Worm (Caenorhabditis elegans) whole organism, late embryonic: ENCODE results near the gene pqn-94.
A peak's percentile ranks its signal among the peaks of the same experiment; 100 is the strongest.

Experiments
- C38D4.7 ChIP-seq: fragments of 200-800 bp; sonication (Bioruptor generic); optimal IDR thresholded peaks from 2 replicates; lab custom pipeline; 2018; ENCODE audit warnings: mild to moderate bottlenecking, missing genetic modification characterization, moderate library complexity, missing compliant biosample characterization
- F13H6.1 ChIP-seq: sonication (generic microtip); optimal IDR thresholded peaks from 2 replicates; lab custom pipeline; 2016; ENCODE audit warnings: missing genetic modification characterization, missing compliant biosample characterization
- K02D7.2 ChIP-seq: sonication (generic microtip); optimal IDR thresholded peaks from 2 replicates; lab custom pipeline; 2017; ENCODE audit warnings: mild to moderate bottlenecking, missing genetic modification characterization, missing compliant biosample characterization
- K09A11.1 ChIP-seq: sonication (generic microtip); optimal IDR thresholded peaks from 2 replicates; lab custom pipeline; 2017; ENCODE audit warnings: antibody characterized with exemption, mild to moderate bottlenecking, missing genetic modification characterization, missing compliant biosample characterization; ENCODE audit not compliant: insufficient read depth
- T23F11.4 ChIP-seq: fragments of 200-800 bp; sonication (Bioruptor generic); optimal IDR thresholded peaks from 2 replicates; lab custom pipeline; 2018; ENCODE audit warnings: mild to moderate bottlenecking, missing genetic modification characterization, missing compliant biosample characterization
- ahr-1 ChIP-seq: sonication (generic microtip); optimal IDR thresholded peaks from 2 replicates; lab custom pipeline; 2016; ENCODE audit warnings: missing genetic modification characterization, missing compliant biosample characterization
- ama-1 ChIP-seq: fragments of 150-350 bp; optimal IDR thresholded peaks from 2 replicates; lab custom pipeline; 2014
- ceh-14 ChIP-seq: sonication (generic microtip); optimal IDR thresholded peaks from 2 replicates; lab custom pipeline; 2016; ENCODE audit warnings: missing genotype, missing genetic modification characterization, missing compliant biosample characterization
- ceh-18 ChIP-seq: sonication (generic microtip); optimal IDR thresholded peaks from 2 replicates; lab custom pipeline; 2016; ENCODE audit warnings: missing genetic modification characterization, missing compliant biosample characterization
- ceh-22 ChIP-seq: sonication (generic microtip); optimal IDR thresholded peaks from 2 replicates; lab custom pipeline; 2017; ENCODE audit warnings: missing biosample characterization, missing genetic modification characterization
- ceh-24 ChIP-seq: sonication (generic microtip); optimal IDR thresholded peaks from 2 replicates; lab custom pipeline; 2016; ENCODE audit warnings: mild to moderate bottlenecking, missing genetic modification characterization, missing compliant biosample characterization
- ceh-9 ChIP-seq: sonication (generic microtip); optimal IDR thresholded peaks from 2 replicates; lab custom pipeline; 2016; ENCODE audit warnings: mild to moderate bottlenecking, missing genetic modification characterization, inconsistent platforms, missing compliant biosample characterization
- dmd-4 ChIP-seq: sonication (generic microtip); optimal IDR thresholded peaks from 2 replicates; lab custom pipeline; 2016; ENCODE audit warnings: borderline replicate concordance, missing genetic modification characterization, missing compliant biosample characterization
- dve-1 ChIP-seq: sonication (generic microtip); optimal IDR thresholded peaks from 2 replicates; lab custom pipeline; 2017; ENCODE audit warnings: antibody characterized with exemption, mild to moderate bottlenecking, missing genetic modification characterization, missing compliant biosample characterization
- elt-2 ChIP-seq: sonication (generic microtip); optimal IDR thresholded peaks from 2 replicates; lab custom pipeline; 2016; ENCODE audit warnings: missing genetic modification reagents, missing genetic modification characterization, missing compliant biosample characterization
- ets-4 ChIP-seq: sonication (generic microtip); optimal IDR thresholded peaks from 2 replicates; lab custom pipeline; 2016; ENCODE audit warnings: missing genetic modification characterization, missing compliant biosample characterization
- eyg-1 ChIP-seq: sonication (generic microtip); optimal IDR thresholded peaks from 2 replicates; lab custom pipeline; 2016; ENCODE audit warnings: missing genotype, missing genetic modification characterization, missing compliant biosample characterization
- fkh-6 ChIP-seq: sonication (generic microtip); optimal IDR thresholded peaks from 2 replicates; lab custom pipeline; 2016; ENCODE audit warnings: missing genetic modification characterization, missing compliant biosample characterization
- hlh-15 ChIP-seq: sonication (generic microtip); optimal IDR thresholded peaks from 2 replicates; lab custom pipeline; 2016; ENCODE audit warnings: missing genetic modification characterization, missing compliant biosample characterization
- mec-3 ChIP-seq: sonication (generic microtip); optimal IDR thresholded peaks from 2 replicates; lab custom pipeline; 2016; ENCODE audit warnings: borderline replicate concordance, missing genetic modification characterization, missing compliant biosample characterization
- nhr-11 ChIP-seq: fragments of 150-350 bp; optimal IDR thresholded peaks from 2 replicates; lab custom pipeline; 2014; ENCODE audit warnings: missing biosample characterization, missing genetic modification characterization
- nhr-232 ChIP-seq: sonication (generic microtip); optimal IDR thresholded peaks from 2 replicates; lab custom pipeline; 2016; ENCODE audit warnings: missing genetic modification characterization, missing compliant biosample characterization
- npax-4 ChIP-seq: sonication (generic microtip); optimal IDR thresholded peaks from 2 replicates; lab custom pipeline; 2016; ENCODE audit warnings: missing genetic modification characterization, missing compliant biosample characterization
- pax-1 ChIP-seq: fragments of 150-350 bp; optimal IDR thresholded peaks from 2 replicates; lab custom pipeline; 2014; ENCODE audit warnings: missing biosample characterization, missing genetic modification characterization
- pha-2 ChIP-seq: sonication (generic microtip); optimal IDR thresholded peaks from 2 replicates; lab custom pipeline; 2017; ENCODE audit warnings: mild to moderate bottlenecking, missing genetic modification characterization, missing compliant biosample characterization
- pqm-1 ChIP-seq: sonication (generic microtip); optimal IDR thresholded peaks from 2 replicates; lab custom pipeline; 2016; ENCODE audit warnings: missing genetic modification characterization, missing compliant biosample characterization
- rnt-1 ChIP-seq: sonication (generic microtip); optimal IDR thresholded peaks from 2 replicates; lab custom pipeline; 2016; ENCODE audit warnings: missing genetic modification characterization, missing compliant biosample characterization
- sox-2 ChIP-seq: fragments of 200-800 bp; sonication (Bioruptor generic); IDR thresholded peaks from 2 replicates; pipeline ENCODE4 v1.3.6; 2022; ENCODE audit warnings: missing genetic modification reagents, missing genetic modification characterization, missing compliant biosample characterization
- syd-9 ChIP-seq: sonication (generic microtip); optimal IDR thresholded peaks from 2 replicates; lab custom pipeline; 2016; ENCODE audit warnings: mild to moderate bottlenecking, missing genetic modification characterization, moderate library complexity, missing compliant biosample characterization
- tbx-7 ChIP-seq: sonication (generic microtip); optimal IDR thresholded peaks from 2 replicates; lab custom pipeline; 2016; ENCODE audit warnings: missing genotype, missing genetic modification characterization, missing compliant biosample characterization
- ttx-3 ChIP-seq: sonication (generic microtip); optimal IDR thresholded peaks from 2 replicates; lab custom pipeline; 2016; ENCODE audit warnings: missing genetic modification reagents, missing genetic modification characterization, missing compliant biosample characterization
- unc-3 ChIP-seq, 2 experiments: fragments of 200-800 bp in 1 of 2; sonication (Bioruptor generic) in 1 of 2; sonication (generic microtip) in 1 of 2; conservative IDR thresholded peaks in 1 of 2; optimal IDR thresholded peaks in 1 of 2; 2 replicates each; pipeline versions ENCODE4 v1.3.6 to Lab custom; 2016 to 2022; ENCODE audit warnings: missing compliant biosample characterization in 2 of 2, missing genetic modification characterization in 2 of 2, missing genetic modification reagents in 1 of 2
- unc-42 ChIP-seq: sonication (generic microtip); optimal IDR thresholded peaks from 2 replicates; lab custom pipeline; 2016; ENCODE audit warnings: missing genotype, missing genetic modification characterization, missing compliant biosample characterization
- unc-86 ChIP-seq: sonication (generic microtip); optimal IDR thresholded peaks from 2 replicates; lab custom pipeline; 2016; ENCODE audit warnings: missing genetic modification characterization, missing compliant biosample characterization
- ztf-16 ChIP-seq: sonication (generic microtip); optimal IDR thresholded peaks from 2 replicates; lab custom pipeline; 2017; ENCODE audit warnings: missing genetic modification characterization, missing compliant biosample characterization

pqn-94 gene

DNA sequence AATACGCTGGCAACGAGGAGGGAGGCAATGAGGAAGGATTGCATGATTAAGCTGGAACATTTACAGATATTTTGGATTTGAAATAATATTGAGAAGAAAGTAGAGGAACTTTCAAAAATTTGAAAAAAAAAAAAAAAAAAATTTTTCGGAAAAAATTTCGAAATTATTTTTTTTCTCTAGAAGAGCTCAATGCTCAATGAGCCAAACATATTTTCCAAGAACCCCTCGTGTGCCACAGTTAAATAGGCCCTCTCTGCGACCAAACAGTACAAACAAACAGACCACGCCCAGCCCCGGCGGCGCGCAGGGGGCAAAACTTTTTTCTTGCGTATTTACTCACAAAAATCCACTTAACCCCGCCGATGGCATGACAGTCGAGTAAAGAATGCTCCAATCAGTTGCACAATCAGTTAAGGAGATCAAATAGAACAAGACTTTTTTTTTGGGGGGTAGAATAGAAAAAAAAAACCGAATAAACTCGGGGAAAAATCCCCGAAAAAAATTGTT lies at the start of gene pqn-94:
Gene pqn-94, minus strand, starts transcription at position 51 of the 507 bp plus-strand sequence.
- TF ChIP-seq pqm-1 (tag; lab: Kevin White, UChicago) (no peak), pha-2 (peak; percentile 33)

DNA sequence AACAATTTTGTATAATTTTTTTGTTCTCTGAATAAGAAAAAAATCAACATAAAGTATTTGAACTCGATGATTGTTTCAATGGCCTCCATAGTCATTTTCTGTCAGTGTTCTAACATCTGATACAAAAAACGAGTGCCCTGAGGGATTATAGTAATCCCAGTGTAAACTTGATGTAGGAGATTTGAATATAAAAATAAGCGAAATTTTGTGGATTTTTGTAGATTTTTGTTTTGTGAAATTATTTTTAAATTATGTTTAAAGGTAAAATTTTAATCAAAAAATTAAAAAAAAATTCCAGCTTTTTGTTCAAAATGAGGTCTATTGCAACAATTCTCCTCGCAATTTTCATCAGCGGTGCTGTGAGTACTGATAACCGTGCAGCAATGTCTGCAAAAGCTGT lies 45.8 kb upstream of the pqn-94 start, which contains the start of gene Y38H6A.1:
Gene Y38H6A.1, plus strand, starts transcription at position 301 of the 400 bp plus-strand sequence.
- TF ChIP-seq unc-42 (tag; lab: Kevin White, UChicago): no peak
- no peak for TF ChIP-seq mec-3
- no peak for TF ChIP-seq sox-2 (GFP tag; lab: Robert Waterston, UW)
- TF ChIP-seq eyg-1 (tag; lab: Kevin White, UChicago): no peak
- no peak for TF ChIP-seq dve-1 (tag; lab: Kevin White, UChicago)
- no peak for TF ChIP-seq F13H6.1 (tag; lab: Kevin White, UChicago)
- TF ChIP-seq K02D7.2 (tag; lab: Kevin White, UChicago): no peak

DNA sequence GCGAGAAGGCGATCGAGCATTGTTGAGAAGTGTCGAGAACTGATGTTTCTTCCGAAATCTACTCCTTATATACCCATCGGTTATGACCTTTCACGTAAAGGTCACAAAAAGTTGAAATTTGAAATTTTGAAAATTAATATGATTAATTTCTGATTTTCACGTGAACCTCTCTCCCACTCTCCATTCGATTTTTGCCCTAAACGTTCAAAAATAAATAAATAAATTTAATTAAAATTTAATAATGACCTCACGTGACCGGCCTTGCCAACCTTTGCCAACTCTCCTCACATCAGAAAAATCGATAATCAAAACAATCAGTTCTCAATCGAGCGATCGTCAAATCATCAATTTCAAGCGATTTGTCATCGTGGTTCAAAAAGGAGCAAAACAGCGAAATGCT lies 37.8 kb upstream of the pqn-94 start, which contains the start of gene Y113G7C.1:
Gene Y113G7C.1, plus strand, starts transcription at position 301 of the 400 bp plus-strand sequence.
- no peak for TF ChIP-seq K09A11.1 (tag; lab: Kevin White, UChicago)
- no peak for TF ChIP-seq ceh-22
- no peak for TF ChIP-seq ttx-3 (tag; lab: Kevin White, UChicago)
- no peak for TF ChIP-seq C38D4.7 (GFP tag; lab: Kevin White, UChicago)

DNA sequence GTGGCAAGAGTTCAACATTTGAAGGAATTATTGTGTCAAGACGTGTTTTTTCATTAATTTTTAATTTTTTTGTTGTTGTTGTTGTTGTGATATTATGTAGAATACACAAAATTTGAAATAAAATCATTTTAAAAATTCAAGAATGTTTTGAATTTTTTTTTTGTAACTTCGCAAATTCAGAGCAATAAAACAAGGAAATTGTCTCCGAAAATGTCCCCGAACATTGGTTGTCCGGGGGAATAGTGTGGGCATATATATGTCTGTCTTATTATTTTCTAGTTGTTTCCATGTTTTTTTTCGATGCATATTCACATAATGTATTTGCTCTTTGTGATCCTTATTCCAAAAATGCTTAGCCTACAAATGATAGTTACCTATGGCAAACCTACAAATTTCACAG lies 31.9 kb upstream of the pqn-94 start, which contains the start of gene clec-262:
Gene clec-262, plus strand, starts transcription at position 301 of the 400 bp plus-strand sequence.
- TF ChIP-seq nhr-11 (tag; lab: Kevin White, UChicago) (no peak), ceh-18 (no peak), npax-4 (no peak), nhr-232 (tag; lab: Kevin White, UChicago) (no peak), ets-4 (tag; lab: Kevin White, UChicago) (no peak), elt-2 (no peak), syd-9 (tag; lab: Kevin White, UChicago) (no peak), pax-1 (tag; lab: Kevin White, UChicago) (no peak), ceh-9 (tag; lab: Kevin White, UChicago) (no peak), dve-1 (tag; lab: Kevin White, UChicago) (no peak), dmd-4 (tag; lab: Kevin White, UChicago) (no peak)

DNA sequence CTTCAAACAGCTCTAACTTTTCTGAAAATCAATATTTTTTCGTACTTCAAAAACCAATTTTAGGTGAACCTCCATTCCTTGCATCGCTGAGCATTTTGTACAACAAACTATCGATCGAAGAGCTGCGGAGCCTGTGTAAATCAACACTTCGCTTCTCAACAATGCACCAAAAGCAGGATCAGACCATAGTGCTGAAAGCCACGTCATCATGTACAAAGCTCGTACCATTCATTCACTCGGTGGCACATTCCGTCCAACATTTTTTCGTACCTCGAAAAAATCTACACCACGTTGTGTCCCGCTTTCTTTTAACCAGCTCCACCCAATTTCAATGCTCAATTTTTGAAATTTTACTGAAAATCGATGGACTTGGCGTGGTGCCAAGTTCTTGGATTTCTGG lies 30.9 kb upstream of the pqn-94 start, which contains the start of gene ZC15.10:
Gene ZC15.10, plus strand, starts transcription at position 162 of the 400 bp plus-strand sequence.
- TF ChIP-seq rnt-1 (tag; lab: Kevin White, UChicago) (no peak), syd-9 (tag; lab: Kevin White, UChicago) (no peak), ahr-1 (tag; lab: Kevin White, UChicago) (no peak), fkh-6 (tag; lab: Kevin White, UChicago) (no peak), unc-86 (tag; lab: Kevin White, UChicago) (no peak), ama-1 (lab: Kevin White, UChicago) (no peak), elt-2 (no peak)

DNA sequence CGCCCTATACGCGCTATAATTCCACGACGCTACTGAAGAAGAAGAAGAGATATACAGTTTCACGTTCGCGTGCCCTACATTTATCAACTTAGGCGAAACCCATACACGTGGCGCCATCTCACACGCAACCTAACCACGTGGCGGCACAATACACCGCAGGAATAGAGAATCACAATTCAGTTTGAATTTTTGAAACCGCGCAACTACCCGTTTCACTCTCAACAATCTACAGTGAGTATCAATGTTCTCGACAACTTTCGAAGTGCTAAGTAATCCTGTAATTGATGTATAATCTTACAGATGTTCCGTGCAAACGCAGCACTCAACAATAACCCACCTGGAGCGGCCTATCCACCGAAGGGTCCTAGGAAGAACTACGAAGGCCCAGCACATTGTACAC lies 26.1 kb upstream of the pqn-94 start, which contains the start of gene ZC15.1:
Gene ZC15.1, plus strand, starts transcription at position 301 of the 400 bp plus-strand sequence.
- no peak for TF ChIP-seq sox-2 (GFP tag; lab: Robert Waterston, UW)
- TF ChIP-seq ztf-16 (tag; lab: Kevin White, UChicago): no peak
- TF ChIP-seq tbx-7 (tag; lab: Kevin White, UChicago): no peak
- no peak for TF ChIP-seq ttx-3 (tag; lab: Kevin White, UChicago)
- TF ChIP-seq hlh-15 (tag; lab: Kevin White, UChicago): no peak
- no peak for TF ChIP-seq C38D4.7 (GFP tag; lab: Kevin White, UChicago)
- TF ChIP-seq syd-9 (tag; lab: Kevin White, UChicago): no peak
- no peak for TF ChIP-seq fkh-6 (tag; lab: Kevin White, UChicago)
- no peak for TF ChIP-seq pqm-1 (tag; lab: Kevin White, UChicago)
- TF ChIP-seq unc-3 (GFP tag; conservative IDR thresholded peaks at IDR 0.05; lab: Robert Waterston, UW): no peak
- TF ChIP-seq unc-3 (tag; optimal IDR thresholded peaks at IDR 0.05; lab: Kevin White, UChicago): no peak
- TF ChIP-seq ceh-24: no peak
- TF ChIP-seq F13H6.1 (tag; lab: Kevin White, UChicago): no peak
- no peak for TF ChIP-seq pha-2
- TF ChIP-seq ceh-14 (tag; lab: Kevin White, UChicago): no peak
- no peak for TF ChIP-seq T23F11.4
